Worm (Caenorhabditis elegans): ENCODE measurements around the gene F55C12.19.

Gene F55C12.19

ce11 chrII:5846181-5846580 lies 19.8 kb upstream of the F55C12.19 start:
- TF ChIP-seq C06A6.2 (GFP tag; conservative IDR thresholded peaks at IDR 0.05) = no peak
- no peak for TF ChIP-seq madf-10 (tag; optimal IDR thresholded peaks at IDR 0.05)
- no peak for TF ChIP-seq attf-5 (GFP tag; optimal IDR thresholded peaks at IDR 0.05)
- no peak for TF ChIP-seq xnd-1 (tag; optimal IDR thresholded peaks at IDR 0.05)
- no peak; the same call in 1 of the 2 replicates for TF ChIP-seq hmg-1.2 (GFP tag; IDR thresholded peaks at IDR 0.05)
- TF ChIP-seq F10E7.11 (tag; optimal IDR thresholded peaks at IDR 0.05) = no peak
- no peak for TF ChIP-seq sdz-38 (tag; optimal IDR thresholded peaks at IDR 0.05)

- TF ChIP-seq rpc-1 (optimal IDR thresholded peaks at IDR 0.05) = no peak
- TF ChIP-seq rpc-1 (tag; optimal IDR thresholded peaks at IDR 0.05) = no peak
- TF ChIP-seq unc-130 (GFP tag; optimal IDR thresholded peaks at IDR 0.05) = no peak
- no peak for TF ChIP-seq tbx-9 (tag; optimal IDR thresholded peaks at IDR 0.05; ENCODE audit: borderline replicate concordance)
- no peak for TF ChIP-seq attf-3 (GFP tag; conservative IDR thresholded peaks at IDR 0.05)
- TF ChIP-seq bed-1 (GFP tag; IDR thresholded peaks at IDR 0.05) = no peak
- TF ChIP-seq athp-1 (tag; optimal IDR thresholded peaks at IDR 0.05) = no peak
- no peak for TF ChIP-seq ama-1 (optimal IDR thresholded peaks at IDR 0.05)
- TF ChIP-seq ama-1 (GFP tag; optimal IDR thresholded peaks at IDR 0.05) = no peak
- TF ChIP-seq nhr-179 (tag; optimal IDR thresholded peaks at IDR 0.05) = no peak
- no peak for TF ChIP-seq nhr-120 (GFP tag; IDR thresholded peaks at IDR 0.05)
- TF ChIP-seq lsy-27 (tag; optimal IDR thresholded peaks at IDR 0.05; ENCODE audit: borderline replicate concordance, insufficient read depth) = no peak
- TF ChIP-seq nhr-80 (tag; optimal IDR thresholded peaks at IDR 0.05) = no peak
Measured at ce11 chrII:5852007-5852406, 13.9 kb upstream of the F55C12.19 start, which contains the start of gene H41C03.2. TSS of gene H41C03.2 (minus strand) at chrII:5852107.

ce11 chrII:5853261-5853660 lies 12.7 kb upstream of the F55C12.19 start:
- TF ChIP-seq him-1 (tag; optimal IDR thresholded peaks at IDR 0.05) = no peak
- no peak for TF ChIP-seq egl-44 (GFP tag; IDR thresholded peaks at IDR 0.05)
- no peak for TF ChIP-seq B0336.3 (GFP tag; IDR thresholded peaks at IDR 0.05)
- TF ChIP-seq nfyb-1 (GFP tag; IDR thresholded peaks at IDR 0.05) = no peak
- TF ChIP-seq attf-5 (GFP tag; optimal IDR thresholded peaks at IDR 0.05) = no peak
- no peak for TF ChIP-seq nhr-80 (tag; optimal IDR thresholded peaks at IDR 0.05)
- no peak for TF ChIP-seq mel-28 (tag; optimal IDR thresholded peaks at IDR 0.05; ENCODE audit: borderline replicate concordance)
- TF ChIP-seq madf-6 (GFP tag; IDR thresholded peaks at IDR 0.05) = no peak
- no peak for TF ChIP-seq ztf-6 (GFP tag; IDR thresholded peaks at IDR 0.05)
- no peak for TF ChIP-seq let-526 (GFP tag; IDR thresholded peaks at IDR 0.05)
- TF ChIP-seq mcd-1 (GFP tag; IDR thresholded peaks at IDR 0.05) = no peak
- TF ChIP-seq cebp-1 (GFP tag; IDR thresholded peaks at IDR 0.05) = no peak
- no peak for TF ChIP-seq cebp-1 (tag; optimal IDR thresholded peaks at IDR 0.05)
- TF ChIP-seq ceh-79 (tag; optimal IDR thresholded peaks at IDR 0.05) = no peak
- no peak for TF ChIP-seq ZK185.1 (tag; optimal IDR thresholded peaks at IDR 0.05; ENCODE audit: poor library complexity, severe bottlenecking)
- no peak for TF ChIP-seq mxl-1 (tag; optimal IDR thresholded peaks at IDR 0.05)
- TF ChIP-seq rpc-1 (optimal IDR thresholded peaks at IDR 0.05) = no peak
- TF ChIP-seq rpc-1 (tag; optimal IDR thresholded peaks at IDR 0.05) = no peak
- TF ChIP-seq T26A5.8 (tag; optimal IDR thresholded peaks at IDR 0.05) = no peak

DNA sequence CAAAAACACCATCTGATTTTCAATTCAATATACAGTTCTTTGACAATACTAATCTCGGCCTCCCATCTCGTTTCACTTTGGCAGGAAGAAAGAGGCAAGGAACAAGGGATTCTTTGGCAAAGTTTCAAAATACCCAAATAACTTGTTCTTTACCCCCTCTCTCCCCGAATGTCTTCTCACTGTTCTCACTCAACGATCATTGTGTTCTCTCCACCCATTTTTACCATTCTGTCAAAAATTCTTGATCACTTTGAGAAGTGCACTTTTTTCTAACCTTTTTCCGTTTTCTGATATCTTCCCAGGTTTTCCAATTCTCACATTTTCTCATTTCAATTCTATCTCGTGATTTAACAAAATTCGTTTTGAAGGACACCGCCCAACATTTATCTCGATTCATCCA lies 11.8 kb upstream of the F55C12.19 start, which contains the start of gene H41C03.1:
TSS of gene H41C03.1 (plus strand) at position 301 of the 400 bp plus-strand sequence.
- TF ChIP-seq F22D6.2 (tag; optimal IDR thresholded peaks at IDR 0.05) = no peak
- no peak for TF ChIP-seq unc-130 (GFP tag; optimal IDR thresholded peaks at IDR 0.05)
- no peak for TF ChIP-seq F33H1.4 (GFP tag; IDR thresholded peaks at IDR 0.05)
- no peak for TF ChIP-seq hmg-1.2 (GFP tag; IDR thresholded peaks at IDR 0.05)
- no peak for TF ChIP-seq fkh-3 (tag; optimal IDR thresholded peaks at IDR 0.05)
- TF ChIP-seq atf-7 (tag; optimal IDR thresholded peaks at IDR 0.05) = no peak
- no peak for TF ChIP-seq xnd-1 (tag; optimal IDR thresholded peaks at IDR 0.05)
- no peak for TF ChIP-seq snpc-1.3 (tag; optimal IDR thresholded peaks at IDR 0.05; ENCODE audit: insufficient read depth)
- TF ChIP-seq madf-8 (GFP tag; conservative IDR thresholded peaks at IDR 0.05) = no peak
- no peak for TF ChIP-seq nhr-179 (tag; optimal IDR thresholded peaks at IDR 0.05)
- no peak for TF ChIP-seq mxl-1 (tag; optimal IDR thresholded peaks at IDR 0.05)
- TF ChIP-seq gei-17 (GFP tag; optimal IDR thresholded peaks at IDR 0.05) = no peak
- no peak for TF ChIP-seq ceh-58 (GFP tag; IDR thresholded peaks at IDR 0.05)
- no peak for TF ChIP-seq ZK185.1 (tag; optimal IDR thresholded peaks at IDR 0.05; ENCODE audit: poor library complexity, severe bottlenecking)
- no peak for TF ChIP-seq Y79H2A.3 (GFP tag; conservative IDR thresholded peaks at IDR 0.05)
- no peak for TF ChIP-seq somi-1 (GFP tag; optimal IDR thresholded peaks at IDR 0.05)
- TF ChIP-seq madf-6 (GFP tag; IDR thresholded peaks at IDR 0.05) = no peak
- no peak for TF ChIP-seq egrh-3 (GFP tag; IDR thresholded peaks at IDR 0.05)
- no peak for TF ChIP-seq nhr-27 (tag; optimal IDR thresholded peaks at IDR 0.05)

Measured in whole organism, young adult.